Worm (Caenorhabditis elegans) whole organism, L1 larva: ENCODE measurements around the gene Y32B12B.2.

Experiments
- lin-13 ChIP-seq: fragments of 150-350 bp; optimal IDR thresholded peaks from 2 replicates; lab custom pipeline; 2014; ENCODE audit warnings: missing biosample characterization, missing genetic modification reagents, missing genetic modification characterization
- nhr-28 ChIP-seq: fragments of 150-350 bp; optimal IDR thresholded peaks from 2 replicates; lab custom pipeline; 2014; ENCODE audit warnings: missing biosample characterization, missing genetic modification characterization

DNA sequence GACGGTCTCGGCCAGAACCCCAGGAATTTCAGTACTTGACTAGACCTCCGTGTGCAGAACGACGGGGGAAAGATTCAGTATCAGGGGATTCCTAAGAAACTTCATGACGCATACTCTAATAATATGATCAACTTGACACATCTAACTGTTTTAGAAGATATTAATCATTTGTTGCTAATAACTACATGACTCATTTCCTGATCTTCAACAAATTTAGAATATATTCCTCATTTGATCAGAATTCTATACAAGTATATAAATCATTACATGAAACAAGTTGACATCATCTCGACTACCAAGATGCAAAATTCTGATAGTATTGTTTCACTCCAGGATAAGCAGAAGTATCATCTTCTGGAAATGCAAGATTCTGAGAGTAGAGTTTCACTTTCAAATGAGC lies 3.0 kb upstream of the Y32B12B.2 start, which contains the start of gene Y32B12B.8:
- TF ChIP-seq lin-13 (GFP tag; lab: Kevin White, UChicago) (no peak), nhr-28 (no peak)
